Fruit fly (Drosophila melanogaster) whole organism, embryonic: ENCODE measurements around the gene Mtp.
A peak's percentile ranks its signal among the peaks of the same experiment; 100 is the strongest.

ENCODE experiments used
- ATbp ChIP-seq: fragments of 200-800 bp; sonication (Bioruptor generic); optimal IDR thresholded peaks from 2 replicates; lab custom pipeline; 2017; ENCODE audit warnings: missing biosample characterization, mild to moderate bottlenecking, missing genetic modification characterization, missing genetic modification reagents
- C15 ChIP-seq: fragments of 200-800 bp; sonication (Bioruptor generic); IDR thresholded peaks from 3 replicates; pipeline ENCODE4 v1.3.6; 2022; ENCODE audit warnings: missing biosample characterization, missing genetic modification characterization
- CG10209 ChIP-seq: fragments of 200-800 bp; sonication (Bioruptor generic); optimal IDR thresholded peaks from 3 replicates; lab custom pipeline; 2017; ENCODE audit warnings: missing biosample characterization, mild to moderate bottlenecking, missing genetic modification characterization, missing genetic modification reagents
- CG10267 ChIP-seq: fragments of 200-800 bp; sonication (Bioruptor generic); optimal IDR thresholded peaks from 2 replicates; lab custom pipeline; 2018; ENCODE audit warnings: missing biosample characterization, mild to moderate bottlenecking, missing genetic modification characterization, moderate library complexity
- CG11085 ChIP-seq: fragments of 200-800 bp; sonication (Bioruptor generic); IDR thresholded peaks from 2 replicates; pipeline ENCODE4 v1.3.6; 2022; ENCODE audit warnings: missing biosample characterization, missing genetic modification characterization
- CG15479 ChIP-seq: fragments of 200-800 bp; sonication (Bioruptor generic); optimal IDR thresholded peaks from 3 replicates; lab custom pipeline; 2019; ENCODE audit warnings: missing biosample characterization, mild to moderate bottlenecking, missing genetic modification characterization, moderate library complexity
- CG16863 ChIP-seq: fragments of 200-800 bp; sonication (Bioruptor generic); optimal IDR thresholded peaks from 3 replicates; lab custom pipeline; 2016; ENCODE audit warnings: missing biosample characterization, missing genetic modification characterization
- CG17328 ChIP-seq: fragments of 200-800 bp; sonication (Bioruptor generic); IDR thresholded peaks from 2 replicates; pipeline ENCODE4 v1.3.6; 2022; ENCODE audit warnings: missing biosample characterization, missing genetic modification characterization
- CG17385 ChIP-seq: fragments of 200-800 bp; sonication (Bioruptor generic); optimal IDR thresholded peaks from 3 replicates; lab custom pipeline; 2018; ENCODE audit warnings: missing biosample characterization, mild to moderate bottlenecking, missing genetic modification characterization
- CG17612 ChIP-seq: fragments of 200-800 bp; sonication (Bioruptor generic); IDR thresholded peaks from 2 replicates; pipeline ENCODE4 v1.3.6; 2022; ENCODE audit warnings: missing biosample characterization, missing genetic modification characterization
- CG31224 ChIP-seq: fragments of 200-800 bp; sonication (Bioruptor generic); IDR thresholded peaks from 2 replicates; pipeline ENCODE4 v1.3.6; 2022; ENCODE audit warnings: missing biosample characterization, missing genetic modification characterization
- CG31388 ChIP-seq: fragments of 200-800 bp; sonication (Bioruptor generic); optimal IDR thresholded peaks from 2 replicates; lab custom pipeline; 2016; ENCODE audit warnings: missing biosample characterization, missing genetic modification characterization
- CG31441 ChIP-seq: fragments of 200-800 bp; sonication (Bioruptor generic); IDR thresholded peaks from 2 replicates; pipeline ENCODE4 v1.3.6; 2022; ENCODE audit warnings: missing biosample characterization, missing genetic modification characterization
- CG3995 ChIP-seq: fragments of 200-800 bp; sonication (Bioruptor generic); optimal IDR thresholded peaks from 3 replicates; lab custom pipeline; 2016; ENCODE audit warnings: missing biosample characterization, missing genetic modification characterization
- CG43689 ChIP-seq: fragments of 200-800 bp; sonication (Bioruptor generic); IDR thresholded peaks from 2 replicates; pipeline ENCODE4 v1.3.6; 2022; ENCODE audit warnings: missing biosample characterization, missing genetic modification characterization
- CG4617 ChIP-seq: fragments of 200-800 bp; sonication (Bioruptor generic); optimal IDR thresholded peaks from 3 replicates; lab custom pipeline; 2016; ENCODE audit warnings: missing biosample characterization, missing genetic modification characterization, borderline replicate concordance
- CG7745 ChIP-seq: fragments of 200-800 bp; sonication (Bioruptor generic); optimal IDR thresholded peaks from 2 replicates; lab custom pipeline; 2018; ENCODE audit warnings: missing biosample characterization, mild to moderate bottlenecking, missing genetic modification characterization, moderate library complexity
- CG8290 ChIP-seq, 3 experiments: fragments of 200-800 bp; sonication (Bioruptor generic); optimal IDR thresholded peaks; 2 replicates each; lab custom pipeline; 2016 to 2019; ENCODE audit warnings: missing biosample characterization in 3 of 3, missing genetic modification characterization in 3 of 3, mild to moderate bottlenecking in 2 of 3, moderate library complexity in 1 of 3
- D19B ChIP-seq: fragments of 200-800 bp; sonication (Bioruptor generic); optimal IDR thresholded peaks from 2 replicates; lab custom pipeline; 2017; ENCODE audit warnings: missing biosample characterization, mild to moderate bottlenecking, missing genetic modification characterization
- Dek ChIP-seq: fragments of 200-800 bp; sonication (Bioruptor generic); optimal IDR thresholded peaks from 3 replicates; lab custom pipeline; 2019; ENCODE audit warnings: missing biosample characterization, mild to moderate bottlenecking, missing genetic modification characterization, moderate library complexity
- Drgx ChIP-seq: fragments of 200-800 bp; sonication (Bioruptor generic); IDR thresholded peaks from 2 replicates; pipeline ENCODE4 v1.3.6; 2022; ENCODE audit warnings: missing biosample characterization, missing genetic modification characterization
- Gsc ChIP-seq: fragments of 200-800 bp; sonication (Bioruptor generic); IDR thresholded peaks from 2 replicates; pipeline ENCODE4 v1.3.6; 2022; ENCODE audit warnings: missing biosample characterization, missing genetic modification characterization
- HLH54F ChIP-seq: fragments of 200-800 bp; sonication (Bioruptor generic); optimal IDR thresholded peaks from 3 replicates; lab custom pipeline; 2016; ENCODE audit warnings: missing biosample characterization, missing genetic modification characterization
- HmgZ ChIP-seq: fragments of 200-800 bp; sonication (Bioruptor generic); optimal IDR thresholded peaks from 2 replicates; lab custom pipeline; 2018; ENCODE audit warnings: missing biosample characterization, mild to moderate bottlenecking, missing genetic modification characterization
- Hr39 ChIP-seq: fragments of >200 bp; optimal IDR thresholded peaks from 2 replicates; lab custom pipeline; 2017
- Hr78 ChIP-seq, 2 experiments: fragments of 200-800 bp in 1 of 2; fragments of >200 bp in 1 of 2; sonication (Bioruptor generic) in 1 of 2; optimal IDR thresholded peaks; 2 replicates each; lab custom pipeline; 2017 to 2019; ENCODE audit warnings: missing biosample characterization in 2 of 2, missing genetic modification characterization in 2 of 2, mild to moderate bottlenecking in 1 of 2, moderate library complexity in 1 of 2
- MTF-1 ChIP-seq: fragments of 200-800 bp; sonication (Bioruptor generic); optimal IDR thresholded peaks from 2 replicates; lab custom pipeline; 2018; ENCODE audit warnings: missing biosample characterization, mild to moderate bottlenecking, missing genetic modification characterization, borderline replicate concordance
- Med ChIP-seq: fragments of 200-800 bp; sonication (Bioruptor generic); peaks from one replicate; lab custom pipeline; 2016; ENCODE audit warnings: missing biosample characterization, missing genetic modification characterization, mild to moderate bottlenecking, inconsistent platforms, moderate library complexity
- NC2β ChIP-seq: fragments of 200-800 bp; sonication (Bioruptor generic); optimal IDR thresholded peaks from 2 replicates; lab custom pipeline; 2016; ENCODE audit warnings: missing biosample characterization, missing genetic modification characterization
- Sry-δ ChIP-seq: fragments of 200-800 bp; sonication (Bioruptor generic); optimal IDR thresholded peaks from 2 replicates; lab custom pipeline; 2016; ENCODE audit warnings: missing biosample characterization, missing genetic modification characterization
- Ssrp ChIP-seq: fragments of 200-800 bp; sonication (Bioruptor generic); optimal IDR thresholded peaks from 2 replicates; lab custom pipeline; 2018; ENCODE audit warnings: missing biosample characterization, mild to moderate bottlenecking, missing genetic modification characterization, moderate library complexity
- Xbp1 ChIP-seq: fragments of 200-800 bp; sonication (Bioruptor generic); optimal IDR thresholded peaks from 3 replicates; lab custom pipeline; 2016; ENCODE audit warnings: missing biosample characterization, mild to moderate bottlenecking, missing genetic modification characterization
- bowl ChIP-seq: fragments of 200-800 bp; sonication (Bioruptor generic); IDR thresholded peaks from 2 replicates; pipeline ENCODE4 v1.3.6; 2022; ENCODE audit warnings: missing biosample characterization, missing genetic modification characterization
- bsh ChIP-seq, 2 experiments: fragments of 200-800 bp; sonication (Bioruptor generic); optimal IDR thresholded peaks; 2 replicates each; lab custom pipeline; 2017 to 2018; ENCODE audit warnings: mild to moderate bottlenecking in 2 of 2, missing biosample characterization in 2 of 2, missing genetic modification characterization in 2 of 2, moderate library complexity in 1 of 2
- cg ChIP-seq: fragments of 200-800 bp; sonication (Bioruptor generic); optimal IDR thresholded peaks from 3 replicates; lab custom pipeline; 2019; ENCODE audit warnings: missing biosample characterization, mild to moderate bottlenecking, missing genetic modification characterization, moderate library complexity
- fru ChIP-seq: fragments of >200 bp; optimal IDR thresholded peaks from 2 replicates; lab custom pipeline; 2017
- ftz-f1 ChIP-seq: fragments of 200-800 bp; sonication (Bioruptor generic); optimal IDR thresholded peaks from 2 replicates; lab custom pipeline; 2016; ENCODE audit warnings: missing biosample characterization, missing genetic modification characterization
- grn ChIP-seq: fragments of 200-800 bp; sonication (Bioruptor generic); optimal IDR thresholded peaks from 3 replicates; lab custom pipeline; 2017; ENCODE audit warnings: missing biosample characterization, missing genetic modification characterization
- gro ChIP-seq: fragments of 200-800 bp; sonication (Bioruptor generic); optimal IDR thresholded peaks from 2 replicates; lab custom pipeline; 2016; ENCODE audit warnings: missing biosample characterization, missing genetic modification characterization
- gt ChIP-seq: fragments of 200-800 bp; sonication (Bioruptor generic); IDR thresholded peaks from 2 replicates; pipeline ENCODE4 v1.3.6; 2022; ENCODE audit warnings: missing biosample characterization, missing genetic modification characterization
- jing ChIP-seq: fragments of 200-800 bp; sonication (Bioruptor generic); optimal IDR thresholded peaks from 2 replicates; lab custom pipeline; 2018; ENCODE audit warnings: missing biosample characterization, mild to moderate bottlenecking, missing genetic modification characterization
- kay ChIP-seq: fragments of 200-800 bp; sonication (Bioruptor generic); optimal IDR thresholded peaks from 2 replicates; lab custom pipeline; 2016; ENCODE audit warnings: missing biosample characterization, missing genetic modification characterization
- lbe ChIP-seq: fragments of 200-800 bp; sonication (Bioruptor generic); optimal IDR thresholded peaks from 2 replicates; lab custom pipeline; 2016; ENCODE audit warnings: missing biosample characterization, mild to moderate bottlenecking, missing genetic modification characterization
- mam ChIP-seq: fragments of 200-800 bp; sonication (Bioruptor generic); optimal IDR thresholded peaks from 3 replicates; lab custom pipeline; 2016; ENCODE audit warnings: missing biosample characterization, missing genetic modification characterization
- odd ChIP-seq: fragments of 200-800 bp; sonication (Bioruptor generic); optimal IDR thresholded peaks from 2 replicates; lab custom pipeline; 2017; ENCODE audit warnings: missing biosample characterization, mild to moderate bottlenecking, missing genetic modification characterization
- pzg ChIP-seq: fragments of 200-800 bp; sonication (Bioruptor generic); optimal IDR thresholded peaks from 3 replicates; lab custom pipeline; 2018; ENCODE audit warnings: missing biosample characterization, mild to moderate bottlenecking, missing genetic modification characterization, moderate library complexity
- sob ChIP-seq: fragments of 200-800 bp; sonication (Bioruptor generic); IDR thresholded peaks from 2 replicates; pipeline ENCODE4 v1.3.6; 2022; ENCODE audit warnings: missing biosample characterization, missing genetic modification characterization
- tap ChIP-seq: fragments of 200-800 bp; optimal IDR thresholded peaks from 3 replicates; lab custom pipeline; 2019; ENCODE audit warnings: missing biosample characterization, mild to moderate bottlenecking, missing genetic modification characterization, moderate library complexity
- tin ChIP-seq: fragments of 200-800 bp; sonication (Bioruptor generic); optimal IDR thresholded peaks from 3 replicates; lab custom pipeline; 2016; ENCODE audit warnings: missing biosample characterization, missing genetic modification characterization
- unpg ChIP-seq: fragments of 200-800 bp; sonication (Bioruptor generic); optimal IDR thresholded peaks from 3 replicates; lab custom pipeline; 2018; ENCODE audit warnings: missing biosample characterization, mild to moderate bottlenecking, missing genetic modification characterization, moderate library complexity
- zfh2 ChIP-seq: fragments of 200-800 bp; sonication (Bioruptor generic); optimal IDR thresholded peaks from 2 replicates; lab custom pipeline; 2016; ENCODE audit warnings: missing biosample characterization, missing genetic modification characterization

Mtp gene

dm6 chr2L:20896681-20897341 lies 25.9 kb downstream of the Mtp start (continued):
- peak in 1 of 2 experiments; percentile 75 for TF ChIP-seq Hr78 (GFP tag; optimal IDR thresholded peaks at IDR 0.05; lab: Kevin White, UChicago)
- no peak for TF ChIP-seq Gsc (GFP tag; lab: Robert Waterston, UW)
- TF ChIP-seq CG15479 (GFP tag; lab: Kevin White, UChicago), result no peak
- peak; percentile 77 for TF ChIP-seq MTF-1 (GFP tag; lab: Kevin White, UChicago)
- TF ChIP-seq CG4617, result no peak
- TF ChIP-seq CG31441 (GFP tag; lab: Robert Waterston, UW), result peak; percentile 48; the same call in 1 of the 2 replicates
- TF ChIP-seq kay (GFP tag; lab: Kevin White, UChicago), result peak; percentile 7
- peak; percentile 49 for TF ChIP-seq unpg
- TF ChIP-seq CG7745, result no peak
- TF ChIP-seq cg, result no peak
- peak; percentile 61 for TF ChIP-seq grn (GFP tag; lab: Kevin White, UChicago)
- peak in 1 of 2 experiments; percentile 66 for TF ChIP-seq bsh (GFP tag; optimal IDR thresholded peaks at IDR 0.05; lab: Kevin White, UChicago)
- no peak for TF ChIP-seq CG16863 (GFP tag; lab: Kevin White, UChicago)
- TF ChIP-seq NC2β, result no peak
- TF ChIP-seq CG3995 (GFP tag; lab: Kevin White, UChicago), result no peak
- TF ChIP-seq HLH54F (GFP tag; lab: Kevin White, UChicago), result no peak
- no peak for TF ChIP-seq tin
- TF ChIP-seq D19B (GFP tag; lab: Kevin White, UChicago), result no peak
- TF ChIP-seq Xbp1 (GFP tag; lab: Kevin White, UChicago), result no peak
- peak; percentile 42 for TF ChIP-seq tap (tag; lab: Kevin White, UChicago)
- TF ChIP-seq CG31388 (GFP tag; lab: Kevin White, UChicago), result no peak
- no peak for TF ChIP-seq jing (GFP tag; lab: Kevin White, UChicago)
- no peak for TF ChIP-seq pzg
- peak; percentile 11 for TF ChIP-seq gro
- TF ChIP-seq HmgZ (tag; lab: Kevin White, UChicago), result no peak
- no peak for TF ChIP-seq lbe
- TF ChIP-seq Sry-δ (GFP tag; lab: Kevin White, UChicago), result no peak
- no peak for TF ChIP-seq CG17328 (GFP tag; lab: Robert Waterston, UW)
- TF ChIP-seq bowl (GFP tag; lab: Robert Waterston, UW), result no peak
- TF ChIP-seq fru, result no peak
- peak; percentile 27 for TF ChIP-seq CG10209 (GFP tag; lab: Kevin White, UChicago)
- TF ChIP-seq zfh2, result no peak
- TF ChIP-seq odd, result peak; percentile 53
- no peak for TF ChIP-seq Med (GFP tag; lab: Kevin White, UChicago)
- no peak for TF ChIP-seq Drgx (GFP tag; lab: Robert Waterston, UW)
- TF ChIP-seq CG8290 (GFP tag; optimal IDR thresholded peaks at IDR 0.05; lab: Kevin White, UChicago), result no peak
- peak; percentile 25 to 32 for TF ChIP-seq CG8290 (tag; optimal IDR thresholded peaks at IDR 0.05; lab: Kevin White, UChicago)
- no peak for TF ChIP-seq sob (GFP tag; lab: Robert Waterston, UW)
- no peak for TF ChIP-seq Ssrp (tag; lab: Kevin White, UChicago)
- no peak for TF ChIP-seq CG17612 (GFP tag; lab: Robert Waterston, UW)
- TF ChIP-seq CG31224, result no peak
- peak; percentile 92 for TF ChIP-seq ATbp (GFP tag; lab: Kevin White, UChicago)
- no peak for TF ChIP-seq mam (GFP tag; lab: Kevin White, UChicago)
- TF ChIP-seq CG17385 (GFP tag; lab: Kevin White, UChicago), result peak; percentile 54
- no peak for TF ChIP-seq CG11085 (GFP tag; lab: Robert Waterston, UW)
- no peak for TF ChIP-seq Dek
- no peak for TF ChIP-seq CG43689
- TF ChIP-seq C15 (GFP tag; lab: Robert Waterston, UW), result 0 out of 3 replicates have a peak, but pooled peaks have one; percentile 37
- TF ChIP-seq CG10267 (tag; lab: Kevin White, UChicago), result no peak
- no peak for TF ChIP-seq Hr39
- no peak for TF ChIP-seq gt (GFP tag; lab: Robert Waterston, UW)
- no peak for TF ChIP-seq ftz-f1 (GFP tag; lab: Kevin White, UChicago)
